Fruit fly (Drosophila melanogaster): Measurements from ENCODE around the gene CG31522.

DNA sequence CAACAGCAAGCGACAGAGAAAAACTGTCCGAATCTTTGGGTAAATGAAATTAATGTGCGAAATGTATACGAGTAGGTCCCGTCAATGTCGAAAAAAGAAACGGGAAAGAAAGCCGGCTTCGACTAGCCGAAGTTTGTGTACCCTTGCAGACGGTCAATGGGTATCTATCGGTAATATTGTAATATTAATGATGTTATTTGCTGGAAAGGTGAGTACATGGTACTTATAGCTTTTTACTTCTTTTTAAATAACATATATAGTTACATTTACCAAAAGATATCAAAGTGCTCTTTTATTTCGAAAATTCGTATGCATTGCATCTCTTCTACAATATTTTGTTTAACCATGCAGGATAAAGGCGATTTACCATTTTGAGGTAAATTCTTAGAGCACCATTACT is 13.3 kb upstream of the CG31522 start:
- TF ChIP-seq CG10348 (GFP tag; IDR thresholded peaks at IDR 0.05) = no peak
- TF ChIP-seq gl (tag; optimal IDR thresholded peaks at IDR 0.05) = no peak
- no peak for TF ChIP-seq EcR (GFP tag; optimal IDR thresholded peaks at IDR 0.05)
- TF ChIP-seq CG4496 (GFP tag; IDR thresholded peaks at IDR 0.05) = no peak
- TF ChIP-seq Pif1B (GFP tag; optimal IDR thresholded peaks at IDR 0.05) = no peak
- no peak for TF ChIP-seq CG15710 (tag; optimal IDR thresholded peaks at IDR 0.05)
- TF ChIP-seq D1 (tag; optimal IDR thresholded peaks at IDR 0.05) = no peak
- TF ChIP-seq CG8159 (tag; optimal IDR thresholded peaks at IDR 0.05) = no peak
- no peak for TF ChIP-seq CG8301 (tag; optimal IDR thresholded peaks at IDR 0.05)
